Worm (Caenorhabditis elegans): ENCODE measurements around the gene gpa-5.

ce11 chrX:2140610-2141009, 19.7 kb upstream of the gpa-5 start:
- TF ChIP-seq skn-1 (tag; optimal IDR thresholded peaks at IDR 0.05) (peak; percentile 42), elt-3 (tag; optimal IDR thresholded peaks at IDR 0.05) (no peak), nhr-76 (tag; optimal IDR thresholded peaks at IDR 0.05) (no peak), nhr-11 (tag; optimal IDR thresholded peaks at IDR 0.05) (no peak), zip-4 (GFP tag; optimal IDR thresholded peaks at IDR 0.05) (no peak), ama-1 (optimal IDR thresholded peaks at IDR 0.05) (no peak), lin-15B (tag; optimal IDR thresholded peaks at IDR 0.05) (no peak), nhr-237 (tag; optimal IDR thresholded peaks at IDR 0.05) (no peak), hpl-2 (GFP tag; optimal IDR thresholded peaks at IDR 0.05) (no peak)

All from whole organism, L1 larva.